Fruit fly (Drosophila melanogaster): ENCODE measurements around the gene CG5280.
A peak's percentile ranks its signal among the peaks of the same experiment; 100 is the strongest.

The CG5280 gene

dm6 chr3L:9002527-9002926 is 12.5 kb upstream of the CG5280 start:
- TF ChIP-seq Hmr (GFP tag; optimal IDR thresholded peaks at IDR 0.05), result no peak
- no peak for TF ChIP-seq bbx (GFP tag; IDR thresholded peaks at IDR 0.05; ENCODE audit: partially characterized antibody)
- TF ChIP-seq Doc2 (GFP tag; IDR thresholded peaks at IDR 0.05), result no peak
- TF ChIP-seq CG10959 (GFP tag; IDR thresholded peaks at IDR 0.05), result no peak
- TF ChIP-seq lov (optimal IDR thresholded peaks at IDR 0.05), result no peak
- peak; percentile 60; the same call in 1 of the 3 replicates for TF ChIP-seq lov (GFP tag; IDR thresholded peaks at IDR 0.05)
- TF ChIP-seq CG17359 (tag; optimal IDR thresholded peaks at IDR 0.05), result no peak
- TF ChIP-seq CG34224 (GFP tag; IDR thresholded peaks at IDR 0.05; ENCODE audit: partially characterized antibody), result no peak
- no peak for TF ChIP-seq Fer2 (tag; optimal IDR thresholded peaks at IDR 0.05)
- no peak for TF ChIP-seq pb (GFP tag; optimal IDR thresholded peaks at IDR 0.05)
- TF ChIP-seq Trl (optimal IDR thresholded peaks at IDR 0.05), result no peak
- TF ChIP-seq Trl (GFP tag; optimal IDR thresholded peaks at IDR 0.05), result no peak
- TF ChIP-seq slp2 (GFP tag; optimal IDR thresholded peaks at IDR 0.05), result no peak
- TF ChIP-seq Usf (GFP tag; optimal IDR thresholded peaks at IDR 0.05), result no peak
- TF ChIP-seq HLHmδ (GFP tag; optimal IDR thresholded peaks at IDR 0.05), result no peak
- no peak for TF ChIP-seq dan (GFP tag; IDR thresholded peaks at IDR 0.05)
- TF ChIP-seq Ets65A (GFP tag), result peak; percentile 61
- no peak for TF ChIP-seq so (GFP tag; IDR thresholded peaks at IDR 0.05)
- no peak for TF ChIP-seq Mad (GFP tag; optimal IDR thresholded peaks at IDR 0.05)
- TF ChIP-seq CG42726 (GFP tag; IDR thresholded peaks at IDR 0.05; ENCODE audit: partially characterized antibody), result no peak
- TF ChIP-seq CG12942 (GFP tag; optimal IDR thresholded peaks at IDR 0.05), result no peak
- no peak for TF ChIP-seq insv (GFP tag; optimal IDR thresholded peaks at IDR 0.05)
- TF ChIP-seq tll (GFP tag; optimal IDR thresholded peaks at IDR 0.05), result peak in 1 of 2 experiments; percentile 86
- TF ChIP-seq CG2199 (GFP tag; IDR thresholded peaks at IDR 0.05), result no peak
- no peak for TF ChIP-seq NC2α (GFP tag; optimal IDR thresholded peaks at IDR 0.05)
- TF ChIP-seq crp (GFP tag; optimal IDR thresholded peaks at IDR 0.05), result no peak
- no peak for TF ChIP-seq CG6654 (GFP tag; optimal IDR thresholded peaks at IDR 0.05)
- TF ChIP-seq CG12155 (GFP tag; optimal IDR thresholded peaks at IDR 0.05), result no peak
- no peak for TF ChIP-seq CG31388 (GFP tag; optimal IDR thresholded peaks at IDR 0.05)
- TF ChIP-seq CG3065 (GFP tag; optimal IDR thresholded peaks at IDR 0.05), result no peak
- peak; percentile 98 for TF ChIP-seq zen (tag; optimal IDR thresholded peaks at IDR 0.05)
- no peak for TF ChIP-seq CrebB (tag; optimal IDR thresholded peaks at IDR 0.05)
- no peak for TF ChIP-seq usp (GFP tag; optimal IDR thresholded peaks at IDR 0.05)
- TF ChIP-seq hkb (optimal IDR thresholded peaks at IDR 0.05), result no peak
- TF ChIP-seq hkb (GFP tag; IDR thresholded peaks at IDR 0.05), result no peak
- no peak for TF ChIP-seq CG34422 (GFP tag; IDR thresholded peaks at IDR 0.05)
- no peak for TF ChIP-seq twi (tag; optimal IDR thresholded peaks at IDR 0.05)
- no peak for TF ChIP-seq Antp (GFP tag; optimal IDR thresholded peaks at IDR 0.05)
- TF ChIP-seq sd (tag; optimal IDR thresholded peaks at IDR 0.05), result no peak
- TF ChIP-seq Hr51 (GFP tag; optimal IDR thresholded peaks at IDR 0.05), result no peak
- TF ChIP-seq CG16863 (GFP tag; optimal IDR thresholded peaks at IDR 0.05), result no peak
- TF ChIP-seq Chrac-16 (GFP tag; optimal IDR thresholded peaks at IDR 0.05), result no peak
- peak; percentile 78 for TF ChIP-seq CG15479 (GFP tag; optimal IDR thresholded peaks at IDR 0.05)
- TF ChIP-seq ci (GFP tag; IDR thresholded peaks at IDR 0.05), result no peak
